Worm (Caenorhabditis elegans) whole organism, early embryonic: ENCODE measurements around the gene fbxa-120.

ENCODE experiments used
- ama-1 ChIP-seq: fragments of 150-350 bp; optimal IDR thresholded peaks from 2 replicates; lab custom pipeline; 2014
- flt-1 ChIP-seq: fragments of 200-800 bp; sonication (Bioruptor generic); IDR thresholded peaks from 2 replicates; pipeline ENCODE4 v1.3.6; 2022; ENCODE audit warnings: missing genetic modification characterization, missing compliant biosample characterization
- pes-1 ChIP-seq: fragments of 200-800 bp; sonication (Bioruptor generic); IDR thresholded peaks from 2 replicates; pipeline ENCODE4 v1.3.6; 2022; ENCODE audit warnings: missing genetic modification reagents, missing genetic modification characterization, missing compliant biosample characterization

DNA sequence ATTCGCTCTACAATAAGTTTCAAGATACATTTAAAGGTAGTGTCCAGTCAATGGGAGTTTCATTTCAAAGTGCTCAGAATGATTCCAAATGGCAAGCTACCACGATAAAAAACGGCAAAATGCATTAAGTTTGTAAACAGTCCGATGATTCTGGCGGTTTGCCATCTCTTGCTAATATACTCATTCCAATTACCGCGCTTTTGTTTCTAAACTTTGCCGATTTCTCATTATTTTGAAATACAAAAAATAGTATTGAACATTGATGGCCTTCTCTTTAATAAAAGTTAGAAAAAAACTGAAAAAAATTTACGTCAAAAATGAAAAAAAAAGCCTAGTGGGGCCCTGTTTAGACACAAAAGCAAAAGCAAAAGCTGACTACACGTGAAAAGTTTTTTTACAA lies 8.5 kb upstream of the fbxa-120 start:
- TF ChIP-seq flt-1 (GFP tag; lab: Robert Waterston, UW) = no peak
- TF ChIP-seq pes-1 = no peak
- TF ChIP-seq ama-1 = no peak
